Worm (Caenorhabditis elegans) whole organism, young adult: ENCODE measurements around the gene F26A1.19.

ENCODE experiments used
- C06A6.2 ChIP-seq: fragments of 200-800 bp; sonication (Bioruptor generic); conservative IDR thresholded peaks from 2 replicates; pipeline ENCODE4 v1.3.6; 2022; ENCODE audit warnings: missing genetic modification characterization, missing compliant biosample characterization
- D2030.7 ChIP-seq: fragments of 200-800 bp; sonication (Bioruptor generic); IDR thresholded peaks from 2 replicates; pipeline ENCODE4 v1.3.6; 2022; ENCODE audit warnings: missing genetic modification reagents, missing genetic modification characterization, missing compliant biosample characterization
- F10E7.11 ChIP-seq: sonication (generic microtip); optimal IDR thresholded peaks from 2 replicates; lab custom pipeline; 2017; ENCODE audit warnings: mild to moderate bottlenecking, missing genetic modification characterization, moderate library complexity, missing compliant biosample characterization
- K11D2.4 ChIP-seq: fragments of 200-800 bp; sonication (Bioruptor generic); IDR thresholded peaks from 2 replicates; pipeline ENCODE4 v1.3.6; 2022; ENCODE audit warnings: missing genetic modification reagents, missing genetic modification characterization, missing compliant biosample characterization
- Y67H2A.10 ChIP-seq: fragments of 200-800 bp; sonication (Bioruptor generic); conservative IDR thresholded peaks from 2 replicates; pipeline ENCODE4 v1.3.6; 2022; ENCODE audit warnings: missing genetic modification reagents, missing genetic modification characterization, missing compliant biosample characterization
- Y79H2A.3 ChIP-seq: fragments of 200-800 bp; sonication (Bioruptor generic); conservative IDR thresholded peaks from 2 replicates; pipeline ENCODE4 v1.3.6; 2022; ENCODE audit warnings: missing genetic modification reagents, missing genetic modification characterization, missing compliant biosample characterization
- athp-1 ChIP-seq: sonication (generic microtip); optimal IDR thresholded peaks from 2 replicates; lab custom pipeline; 2017; ENCODE audit warnings: mild to moderate bottlenecking, missing genetic modification characterization, missing compliant biosample characterization
- attf-6 ChIP-seq: fragments of 200-800 bp; sonication (Bioruptor generic); IDR thresholded peaks from 2 replicates; pipeline ENCODE4 v1.3.6; 2022; ENCODE audit warnings: missing genetic modification reagents, missing genetic modification characterization, missing compliant biosample characterization
- bed-2 ChIP-seq: fragments of 200-800 bp; sonication (Bioruptor generic); IDR thresholded peaks from 2 replicates; pipeline ENCODE4 v1.3.6; 2022; ENCODE audit warnings: missing genetic modification reagents, missing genetic modification characterization, missing compliant biosample characterization
- cebp-1 ChIP-seq, 2 experiments: fragments of 200-800 bp in 1 of 2; sonication (Bioruptor generic) in 1 of 2; sonication (generic microtip) in 1 of 2; IDR thresholded peaks in 1 of 2; optimal IDR thresholded peaks in 1 of 2; 2 replicates each; pipeline versions ENCODE4 v1.3.6 to Lab custom; 2017 to 2022; ENCODE audit warnings: missing compliant biosample characterization in 2 of 2, missing genetic modification characterization in 2 of 2, mild to moderate bottlenecking in 1 of 2, missing genetic modification reagents in 1 of 2, moderate library complexity in 1 of 2
- ceh-79 ChIP-seq: sonication (generic microtip); optimal IDR thresholded peaks from 2 replicates; lab custom pipeline; 2017; ENCODE audit warnings: mild to moderate bottlenecking, missing genetic modification characterization, missing compliant biosample characterization
- die-1 ChIP-seq: sonication (generic microtip); optimal IDR thresholded peaks from 2 replicates; lab custom pipeline; 2016; ENCODE audit warnings: missing genotype, mild to moderate bottlenecking, missing genetic modification characterization, missing compliant biosample characterization
- ekl-4 ChIP-seq: fragments of 200-800 bp; sonication (Bioruptor generic); IDR thresholded peaks from 2 replicates; pipeline ENCODE4 v1.3.6; 2022; ENCODE audit warnings: missing genetic modification reagents, missing genetic modification characterization, missing compliant biosample characterization
- hlh-12 ChIP-seq: sonication (generic microtip); optimal IDR thresholded peaks from 2 replicates; lab custom pipeline; 2016; ENCODE audit warnings: missing genetic modification characterization, missing compliant biosample characterization
- hlh-26 ChIP-seq: fragments of 200-800 bp; sonication (Bioruptor generic); conservative IDR thresholded peaks from 2 replicates; pipeline ENCODE4 v1.3.6; 2022; ENCODE audit warnings: missing genetic modification reagents, missing genetic modification characterization, missing compliant biosample characterization
- hmg-1.2 ChIP-seq: fragments of 200-800 bp; sonication (Bioruptor generic); IDR thresholded peaks from 2 replicates; pipeline ENCODE4 v1.3.6; 2022; ENCODE audit warnings: missing genetic modification reagents, missing genetic modification characterization, missing compliant biosample characterization
- hsf-1 ChIP-seq: fragments of 200-800 bp; sonication (Bioruptor generic); IDR thresholded peaks from 2 replicates; pipeline ENCODE4 v1.3.6; 2022; ENCODE audit warnings: missing genetic modification reagents, missing genetic modification characterization, missing compliant biosample characterization
- lag-1 ChIP-seq: fragments of 200-800 bp; sonication (Bioruptor generic); IDR thresholded peaks from 2 replicates; pipeline ENCODE4 v1.3.6; 2022; ENCODE audit warnings: missing genetic modification reagents, missing genetic modification characterization, missing compliant biosample characterization
- let-526 ChIP-seq: fragments of 200-800 bp; sonication (Bioruptor generic); IDR thresholded peaks from 2 replicates; pipeline ENCODE4 v1.3.6; 2022; ENCODE audit warnings: missing genetic modification reagents, missing genetic modification characterization, missing compliant biosample characterization
- let-607 ChIP-seq, 2 experiments: fragments of 200-800 bp in 1 of 2; sonication (Bioruptor generic) in 1 of 2; sonication (generic microtip) in 1 of 2; optimal IDR thresholded peaks; 2 replicates each; lab custom pipeline; 2016 to 2018; ENCODE audit warnings: mild to moderate bottlenecking in 2 of 2, missing compliant biosample characterization in 2 of 2, missing genetic modification characterization in 2 of 2, moderate library complexity in 2 of 2, missing genotype in 1 of 2
- lin-26 ChIP-seq: fragments of 200-800 bp; sonication (Bioruptor generic); IDR thresholded peaks from 2 replicates; pipeline ENCODE4 v1.3.6; 2022; ENCODE audit warnings: missing genetic modification reagents, missing genetic modification characterization, missing compliant biosample characterization
- lin-54 ChIP-seq: fragments of 200-800 bp; sonication (Bioruptor generic); optimal IDR thresholded peaks from 2 replicates; lab custom pipeline; 2018; ENCODE audit warnings: mild to moderate bottlenecking, missing genetic modification characterization, missing compliant biosample characterization
- madf-6 ChIP-seq: fragments of 200-800 bp; sonication (Bioruptor generic); IDR thresholded peaks from 2 replicates; pipeline ENCODE4 v1.3.6; 2022; ENCODE audit warnings: missing genetic modification reagents, missing genetic modification characterization, missing compliant biosample characterization
- nfyb-1 ChIP-seq: fragments of 200-800 bp; sonication (Bioruptor generic); IDR thresholded peaks from 2 replicates; pipeline ENCODE4 v1.3.6; 2022; ENCODE audit warnings: missing genetic modification reagents, missing genetic modification characterization, missing compliant biosample characterization
- pbrm-1 ChIP-seq: fragments of 200-800 bp; sonication (Bioruptor generic); IDR thresholded peaks from 2 replicates; pipeline ENCODE4 v1.3.6; 2022; ENCODE audit warnings: missing genetic modification reagents, missing genetic modification characterization, missing compliant biosample characterization
- rpc-1 ChIP-seq, 2 experiments: fragments of 150-350 bp in 1 of 2; sonication (generic microtip) in 1 of 2; optimal IDR thresholded peaks; 2 replicates each; lab custom pipeline; 2014 to 2018; ENCODE audit warnings: missing biosample characterization in 1 of 2, missing genetic modification characterization in 1 of 2, missing genetic modification reagents in 1 of 2, missing genotype in 1 of 2
- snpc-1.1 ChIP-seq: sonication (generic microtip); optimal IDR thresholded peaks from 2 replicates; lab custom pipeline; 2017; ENCODE audit warnings: missing genetic modification characterization, mild to moderate bottlenecking, missing compliant biosample characterization, antibody characterized with exemption, moderate library complexity, missing genotype, missing genetic modification reagents; ENCODE audit not compliant: insufficient read depth
- snpc-4 ChIP-seq, 5 experiments: fragments of 150-350 bp in 1 of 5; sonication (generic microtip) in 4 of 5; optimal IDR thresholded peaks; 2 replicates each; lab custom pipeline; 2014 to 2018; ENCODE audit warnings: missing genetic modification characterization in 5 of 5, missing biosample characterization in 3 of 5, antibody characterized with exemption in 2 of 5, mild to moderate bottlenecking in 2 of 5, missing compliant biosample characterization in 2 of 5, missing genotype in 2 of 5, moderate library complexity in 2 of 5, missing genetic modification reagents in 1 of 5
- tbp1 ChIP-seq: fragments of 200-800 bp; sonication (Bioruptor generic); optimal IDR thresholded peaks from 2 replicates; lab custom pipeline; 2018; ENCODE audit warnings: mild to moderate bottlenecking, missing genetic modification characterization, missing compliant biosample characterization
- tlf-1 ChIP-seq: fragments of 200-800 bp; sonication (Bioruptor generic); optimal IDR thresholded peaks from 2 replicates; lab custom pipeline; 2018; ENCODE audit warnings: mild to moderate bottlenecking, missing genetic modification characterization, missing compliant biosample characterization
- ztf-18 ChIP-seq: sonication (generic microtip); optimal IDR thresholded peaks from 2 replicates; lab custom pipeline; 2016; ENCODE audit warnings: missing genotype, mild to moderate bottlenecking, missing genetic modification characterization, missing compliant biosample characterization
- ztf-22 ChIP-seq: fragments of 200-800 bp; sonication (Bioruptor generic); optimal IDR thresholded peaks from 2 replicates; lab custom pipeline; 2018; ENCODE audit warnings: mild to moderate bottlenecking, missing genetic modification characterization, moderate library complexity, missing compliant biosample characterization
- ztf-6 ChIP-seq: fragments of 200-800 bp; sonication (Bioruptor generic); IDR thresholded peaks from 2 replicates; pipeline ENCODE4 v1.3.6; 2022; ENCODE audit warnings: missing genetic modification reagents, missing genetic modification characterization, missing compliant biosample characterization

The F26A1.19 gene

ce11 chrIII:4796039-4796438 lies 41.5 kb upstream of the F26A1.19 start (continued):
- TF ChIP-seq tlf-1 (GFP tag; lab: Kevin White, UChicago) (peak; percentile 19), K11D2.4 (GFP tag; lab: Robert Waterston, UW) (peak; percentile 20; the same call in 1 of the 2 replicates), ztf-22 (GFP tag; lab: Kevin White, UChicago) (no peak), ztf-18 (tag; lab: Kevin White, UChicago) (peak; percentile 56), Y67H2A.10 (GFP tag; lab: Robert Waterston, UW) (no peak), hmg-1.2 (peak; percentile 84), let-526 (GFP tag; lab: Robert Waterston, UW) (0 out of 2 replicates have a peak, but pooled peaks have one; percentile 36), athp-1 (tag; lab: Kevin White, UChicago) (peak; percentile 73), ekl-4 (GFP tag; lab: Robert Waterston, UW) (0 out of 2 replicates have a peak, but pooled peaks have one; percentile 15), lin-54 (peak; percentile 56), snpc-4 (GFP tag; optimal IDR thresholded peaks at IDR 0.05; lab: Kevin White, UChicago) (no peak), snpc-4 (tag; optimal IDR thresholded peaks at IDR 0.05; lab: Kevin White, UChicago) (peak; percentile 13 to 62 (median 54)), F10E7.11 (no peak), tbp1 (GFP tag; lab: Kevin White, UChicago) (peak; percentile 48), snpc-1.1 (tag; lab: Kevin White, UChicago) (peak; percentile 30), die-1 (no peak), pbrm-1 (GFP tag; lab: Robert Waterston, UW) (peak; percentile 62; the same call in 1 of the 2 replicates), rpc-1 (optimal IDR thresholded peaks at IDR 0.05; lab: Kevin White, UChicago) (no peak), rpc-1 (tag; optimal IDR thresholded peaks at IDR 0.05; lab: Kevin White, UChicago) (no peak), lin-26 (GFP tag; lab: Robert Waterston, UW) (0 out of 2 replicates have a peak, but pooled peaks have one; percentile 8), D2030.7 (GFP tag; lab: Robert Waterston, UW) (no peak), let-607 (tag; optimal IDR thresholded peaks at IDR 0.05; lab: Kevin White, UChicago) (peak in 1 of 2 experiments; percentile 17), hsf-1 (peak; percentile 46; the same call in 1 of the 2 replicates), nfyb-1 (peak; percentile 65)

ce11 chrIII:4796536-4796935 lies 41.0 kb upstream of the F26A1.19 start, which contains the start of gene tag-325:
Gene tag-325 (plus strand): TSS chrIII:4796836.
- TF ChIP-seq K11D2.4 (GFP tag; lab: Robert Waterston, UW) (no peak), cebp-1 (GFP tag; IDR thresholded peaks at IDR 0.05; lab: Robert Waterston, UW) (no peak), cebp-1 (tag; optimal IDR thresholded peaks at IDR 0.05; lab: Kevin White, UChicago) (peak; percentile 60), Y67H2A.10 (GFP tag; lab: Robert Waterston, UW) (no peak)

- TF ChIP-seq ztf-6 (no peak), Y79H2A.3 (GFP tag; lab: Robert Waterston, UW) (no peak), hlh-12 (tag; lab: Kevin White, UChicago) (no peak), madf-6 (GFP tag; lab: Robert Waterston, UW) (0 out of 2 replicates have a peak, but pooled peaks have one; percentile 13), hlh-26 (GFP tag; lab: Robert Waterston, UW) (no peak), ceh-79 (tag; lab: Kevin White, UChicago) (no peak), lag-1 (GFP tag; lab: Robert Waterston, UW) (no peak), hsf-1 (0 out of 2 replicates have a peak, but pooled peaks have one; percentile 37), lin-26 (GFP tag; lab: Robert Waterston, UW) (no peak), ztf-22 (GFP tag; lab: Kevin White, UChicago) (no peak)
Measured at ce11 chrIII:4802707-4803106, 34.8 kb upstream of the F26A1.19 start, which contains the start of gene metl-5. Gene metl-5 (plus strand): TSS chrIII:4803007.

ce11 chrIII:4806345-4806744 lies 31.2 kb upstream of the F26A1.19 start:
- TF ChIP-seq bed-2 = no peak
- no peak for TF ChIP-seq attf-6 (GFP tag; lab: Robert Waterston, UW)
- no peak for TF ChIP-seq lin-26 (GFP tag; lab: Robert Waterston, UW)
- TF ChIP-seq C06A6.2 (GFP tag; lab: Robert Waterston, UW) = no peak
